Worm (Caenorhabditis elegans): ENCODE results near the gene F44E5.15.

The F44E5.15 gene

DNA sequence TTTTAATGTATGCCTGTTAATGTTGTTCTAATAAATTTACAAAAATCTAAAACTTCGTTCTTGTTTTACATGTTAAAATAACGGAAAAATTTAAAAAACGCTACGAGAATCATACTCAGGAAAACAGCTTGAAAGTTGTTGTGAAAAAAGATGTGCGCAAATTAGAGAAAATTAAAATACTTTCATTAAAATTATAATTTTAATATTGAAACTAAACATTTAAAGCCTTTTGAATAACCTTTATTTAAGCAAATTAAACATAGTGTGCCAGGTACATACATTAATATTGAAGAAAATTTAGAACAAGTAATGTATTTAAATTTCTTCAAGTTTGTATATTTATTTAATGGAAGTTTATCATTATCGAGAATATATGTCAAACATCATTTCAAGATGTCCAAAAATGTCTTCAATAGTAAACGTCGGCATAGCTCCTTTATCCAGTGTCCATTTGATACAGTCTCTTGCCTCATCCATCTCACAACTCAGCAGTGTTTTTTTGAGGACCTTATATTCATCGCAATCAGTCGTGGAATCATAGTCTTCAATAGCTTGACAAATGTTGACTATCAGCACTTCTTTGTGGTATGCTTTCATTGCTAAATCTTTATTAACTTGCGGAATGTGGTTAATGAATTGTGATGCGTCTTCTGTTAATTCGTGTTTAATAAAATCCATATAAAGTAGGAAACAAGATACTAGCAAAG, 10.5 kb upstream of the F44E5.15 start:
- TF ChIP-seq dpl-1 (GFP tag; optimal IDR thresholded peaks at IDR 0.05) (no peak), chd-7 (tag; optimal IDR thresholded peaks at IDR 0.05) (no peak), madf-3 (GFP tag; IDR thresholded peaks at IDR 0.05) (no peak), lin-26 (GFP tag; IDR thresholded peaks at IDR 0.05) (no peak), ceh-79 (tag; optimal IDR thresholded peaks at IDR 0.05) (no peak), mel-28 (tag; optimal IDR thresholded peaks at IDR 0.05; ENCODE audit: borderline replicate concordance) (no peak), unc-62 (GFP tag; optimal IDR thresholded peaks at IDR 0.05) (no peak), athp-1 (tag; optimal IDR thresholded peaks at IDR 0.05) (no peak), snpc-4 (GFP tag; optimal IDR thresholded peaks at IDR 0.05) (no peak), snpc-4 (tag; optimal IDR thresholded peaks at IDR 0.05) (peak in 1 of 4 experiments; percentile 7), T07F8.4 (tag; optimal IDR thresholded peaks at IDR 0.05) (peak; percentile 1), Y56A3A.18 (GFP tag; IDR thresholded peaks at IDR 0.05) (no peak), attf-5 (GFP tag; optimal IDR thresholded peaks at IDR 0.05) (peak; percentile 62), rpc-1 (optimal IDR thresholded peaks at IDR 0.05) (no peak), rpc-1 (tag; optimal IDR thresholded peaks at IDR 0.05) (no peak), F37B4.10 (GFP tag; IDR thresholded peaks at IDR 0.05) (no peak), F55B11.4 (tag; optimal IDR thresholded peaks at IDR 0.05; ENCODE audit: borderline replicate concordance, insufficient read depth) (no peak), nfya-2 (GFP tag; IDR thresholded peaks at IDR 0.05) (no peak), ceh-58 (GFP tag; IDR thresholded peaks at IDR 0.05) (no peak), ZK185.1 (tag; optimal IDR thresholded peaks at IDR 0.05; ENCODE audit: poor library complexity, severe bottlenecking) (no peak), F10E7.11 (tag; optimal IDR thresholded peaks at IDR 0.05) (no peak), lin-54 (GFP tag; optimal IDR thresholded peaks at IDR 0.05) (peak; percentile 36), zim-3 (tag; optimal IDR thresholded peaks at IDR 0.05) (no peak), Y95B8A.8 (GFP tag; IDR thresholded peaks at IDR 0.05) (no peak), ceh-100 (GFP tag; IDR thresholded peaks at IDR 0.05) (no peak), Y67H2A.10 (GFP tag; conservative IDR thresholded peaks at IDR 0.05) (no peak), unc-130 (GFP tag; optimal IDR thresholded peaks at IDR 0.05) (no peak), efl-1 (GFP tag; optimal IDR thresholded peaks at IDR 0.05) (no peak), tbx-9 (tag; optimal IDR thresholded peaks at IDR 0.05; ENCODE audit: borderline replicate concordance) (no peak), ztf-18 (tag; optimal IDR thresholded peaks at IDR 0.05) (no peak), attf-3 (GFP tag; conservative IDR thresholded peaks at IDR 0.05) (no peak), nhr-120 (GFP tag; IDR thresholded peaks at IDR 0.05) (no peak), T26A5.8 (tag; optimal IDR thresholded peaks at IDR 0.05) (no peak), ama-1 (optimal IDR thresholded peaks at IDR 0.05) (peak; percentile 83), ama-1 (GFP tag; optimal IDR thresholded peaks at IDR 0.05) (peak in 1 of 2 experiments; percentile 54), aptf-3 (GFP tag; IDR thresholded peaks at IDR 0.05) (no peak), nhr-80 (tag; optimal IDR thresholded peaks at IDR 0.05) (peak; percentile 20), egrh-3 (GFP tag; IDR thresholded peaks at IDR 0.05) (no peak), madf-10 (tag; optimal IDR thresholded peaks at IDR 0.05) (no peak), tlf-1 (GFP tag; optimal IDR thresholded peaks at IDR 0.05) (no peak), nhr-90 (tag; optimal IDR thresholded peaks at IDR 0.05) (no peak), mes-4 (tag; optimal IDR thresholded peaks at IDR 0.05) (no peak), let-607 (tag; optimal IDR thresholded peaks at IDR 0.05) (no peak), tbp1 (GFP tag; optimal IDR thresholded peaks at IDR 0.05) (no peak), madf-8 (GFP tag; conservative IDR thresholded peaks at IDR 0.05) (no peak), hmg-20 (GFP tag; IDR thresholded peaks at IDR 0.05) (no peak), ekl-4 (GFP tag; IDR thresholded peaks at IDR 0.05) (no peak), C06A6.2 (GFP tag; conservative IDR thresholded peaks at IDR 0.05) (peak; percentile 61), B0261.1 (tag; optimal IDR thresholded peaks at IDR 0.05) (no peak), lsl-1 (GFP tag; optimal IDR thresholded peaks at IDR 0.05) (no peak)
